Worm (Caenorhabditis elegans) whole organism, L2 larva: ENCODE measurements around the gene R12B2.8.

Experiments
- C34F6.9 ChIP-seq: fragments of 150-350 bp; optimal IDR thresholded peaks from 2 replicates; lab custom pipeline; 2014; ENCODE audit warnings: missing biosample characterization, missing genetic modification characterization
- Y55F3AM.14 ChIP-seq: fragments of 200-800 bp; sonication (Bioruptor generic); optimal IDR thresholded peaks from 2 replicates; lab custom pipeline; 2018; ENCODE audit warnings: mild to moderate bottlenecking, missing genetic modification characterization, missing compliant biosample characterization
- ZK546.5 ChIP-seq: sonication (generic microtip); optimal IDR thresholded peaks from 2 replicates; lab custom pipeline; 2017; ENCODE audit warnings: missing biosample characterization, missing genetic modification characterization
- alr-1 ChIP-seq: fragments of 150-350 bp; optimal IDR thresholded peaks from 2 replicates; lab custom pipeline; 2014; ENCODE audit warnings: missing biosample characterization, missing genetic modification characterization
- aly-2 ChIP-seq: fragments of 150-350 bp; optimal IDR thresholded peaks from 2 replicates; lab custom pipeline; 2014; ENCODE audit warnings: missing biosample characterization, missing genetic modification characterization
- ama-1 ChIP-seq: fragments of 150-350 bp; optimal IDR thresholded peaks from 2 replicates; lab custom pipeline; 2018; ENCODE audit warnings: inconsistent platforms
- blmp-1 ChIP-seq: sonication (generic microtip); optimal IDR thresholded peaks from 2 replicates; lab custom pipeline; 2017; ENCODE audit warnings: missing genetic modification characterization, mild to moderate bottlenecking, missing compliant biosample characterization, antibody characterized with exemption, moderate library complexity; ENCODE audit not compliant: insufficient read depth
- ceh-16 ChIP-seq: fragments of 150-350 bp; optimal IDR thresholded peaks from 2 replicates; lab custom pipeline; 2014; ENCODE audit warnings: missing biosample characterization, missing genetic modification characterization
- ceh-82 ChIP-seq: fragments of 150-350 bp; optimal IDR thresholded peaks from 2 replicates; lab custom pipeline; 2014; ENCODE audit warnings: missing biosample characterization, missing genetic modification characterization
- crh-2 ChIP-seq: sonication (generic microtip); optimal IDR thresholded peaks from 2 replicates; lab custom pipeline; 2017; ENCODE audit warnings: missing biosample characterization, missing genetic modification characterization
- dmd-4 ChIP-seq: sonication (generic microtip); optimal IDR thresholded peaks from 2 replicates; lab custom pipeline; 2017; ENCODE audit warnings: missing biosample characterization, missing genetic modification characterization
- elt-3 ChIP-seq: sonication (generic microtip); optimal IDR thresholded peaks from 2 replicates; lab custom pipeline; 2017; ENCODE audit warnings: missing biosample characterization, missing genetic modification characterization
- fos-1 ChIP-seq: fragments of 150-350 bp; optimal IDR thresholded peaks from 2 replicates; lab custom pipeline; 2014; ENCODE audit warnings: missing biosample characterization, missing genetic modification characterization
- gmeb-1 ChIP-seq: fragments of 150-350 bp; optimal IDR thresholded peaks from 2 replicates; lab custom pipeline; 2014; ENCODE audit warnings: missing biosample characterization, missing genetic modification characterization
- lin-13 ChIP-seq: fragments of 150-350 bp; optimal IDR thresholded peaks from 2 replicates; lab custom pipeline; 2014; ENCODE audit warnings: missing biosample characterization, missing genetic modification reagents, missing genetic modification characterization
- lin-39 ChIP-seq: fragments of 150-350 bp; optimal IDR thresholded peaks from 2 replicates; lab custom pipeline; 2014; ENCODE audit warnings: missing biosample characterization, missing genetic modification reagents, missing genetic modification characterization
- mab-5 ChIP-seq: fragments of 150-350 bp; optimal IDR thresholded peaks from 2 replicates; lab custom pipeline; 2014; ENCODE audit warnings: missing biosample characterization, missing genetic modification characterization
- mbf-1 ChIP-seq: sonication (generic microtip); optimal IDR thresholded peaks from 2 replicates; lab custom pipeline; 2017; ENCODE audit warnings: missing biosample characterization, missing genetic modification characterization
- nhr-10 ChIP-seq: sonication (generic microtip); optimal IDR thresholded peaks from 2 replicates; lab custom pipeline; 2017; ENCODE audit warnings: missing biosample characterization, missing genetic modification characterization
- nhr-11 ChIP-seq: fragments of 150-350 bp; optimal IDR thresholded peaks from 2 replicates; lab custom pipeline; 2014; ENCODE audit warnings: missing biosample characterization, missing genetic modification characterization
- nhr-12 ChIP-seq: fragments of 150-350 bp; optimal IDR thresholded peaks from 2 replicates; lab custom pipeline; 2014; ENCODE audit warnings: missing biosample characterization, missing genetic modification characterization
- nhr-129 ChIP-seq: fragments of 150-350 bp; optimal IDR thresholded peaks from 2 replicates; lab custom pipeline; 2014; ENCODE audit warnings: missing biosample characterization, missing genetic modification characterization
- nhr-21 ChIP-seq: fragments of 150-350 bp; optimal IDR thresholded peaks from 2 replicates; lab custom pipeline; 2014; ENCODE audit warnings: missing biosample characterization, missing genetic modification characterization
- nhr-6 ChIP-seq: fragments of 150-350 bp; optimal IDR thresholded peaks from 2 replicates; lab custom pipeline; 2014; ENCODE audit warnings: missing biosample characterization, missing genetic modification characterization
- nhr-77 ChIP-seq: fragments of 150-350 bp; optimal IDR thresholded peaks from 2 replicates; lab custom pipeline; 2014; ENCODE audit warnings: missing biosample characterization, missing genetic modification characterization
- peb-1 ChIP-seq: fragments of 150-350 bp; optimal IDR thresholded peaks from 2 replicates; lab custom pipeline; 2014; ENCODE audit warnings: missing biosample characterization, missing genetic modification characterization
- sem-4 ChIP-seq: fragments of 150-350 bp; optimal IDR thresholded peaks from 2 replicates; lab custom pipeline; 2014; ENCODE audit warnings: missing biosample characterization, missing genetic modification reagents, missing genetic modification characterization
- skn-1 ChIP-seq: sonication (generic microtip); optimal IDR thresholded peaks from 2 replicates; lab custom pipeline; 2017; ENCODE audit warnings: missing biosample characterization, missing genetic modification characterization
- sma-3 ChIP-seq: sonication (generic microtip); optimal IDR thresholded peaks from 2 replicates; lab custom pipeline; 2016; ENCODE audit warnings: missing genetic modification reagents, missing genetic modification characterization, missing compliant biosample characterization
- sma-9 ChIP-seq, 2 experiments: fragments of 150-350 bp in 1 of 2; sonication (generic microtip) in 1 of 2; optimal IDR thresholded peaks; 2 replicates each; lab custom pipeline; 2014 to 2016; ENCODE audit warnings: missing genetic modification characterization in 2 of 2, mild to moderate bottlenecking in 1 of 2, missing biosample characterization in 1 of 2, missing compliant biosample characterization in 1 of 2, missing genetic modification reagents in 1 of 2, moderate library complexity in 1 of 2
- snpc-4 ChIP-seq: fragments of 150-350 bp; optimal IDR thresholded peaks from 2 replicates; lab custom pipeline; 2014; ENCODE audit warnings: missing biosample characterization, missing genetic modification characterization
- unc-55 ChIP-seq: fragments of 150-350 bp; sonication (generic microtip); optimal IDR thresholded peaks from 3 replicates; lab custom pipeline; 2014; ENCODE audit warnings: missing biosample characterization, missing genetic modification reagents, missing genetic modification characterization
- ztf-1 ChIP-seq: fragments of 200-800 bp; sonication (Bioruptor generic); conservative IDR thresholded peaks from 2 replicates; pipeline ENCODE4 v1.3.6; 2022; ENCODE audit warnings: missing genetic modification characterization, missing compliant biosample characterization
- ztf-11 ChIP-seq: sonication (generic microtip); optimal IDR thresholded peaks from 2 replicates; lab custom pipeline; 2017; ENCODE audit warnings: missing biosample characterization, missing genetic modification characterization
- ztf-4 ChIP-seq: fragments of 150-350 bp; optimal IDR thresholded peaks from 2 replicates; lab custom pipeline; 2014; ENCODE audit warnings: missing biosample characterization, missing genetic modification characterization

R12B2.8 gene

ce11 chrIII:5859008-5859407 is 35.3 kb downstream of the R12B2.8 start, which contains the start of gene dpf-4:
dpf-4 (plus strand) TSS chrIII:5859308.
- no peak for TF ChIP-seq nhr-11
- no peak for TF ChIP-seq blmp-1
- TF ChIP-seq unc-55 (GFP tag; lab: Kevin White, UChicago): no peak
- TF ChIP-seq ceh-82 (tag; lab: Kevin White, UChicago): no peak
- no peak for TF ChIP-seq nhr-12 (tag; lab: Kevin White, UChicago)
- no peak for TF ChIP-seq nhr-77
- no peak for TF ChIP-seq C34F6.9 (tag; lab: Kevin White, UChicago)
- TF ChIP-seq nhr-21: no peak
- TF ChIP-seq ceh-16: no peak
- TF ChIP-seq elt-3 (tag; lab: Kevin White, UChicago): no peak
- TF ChIP-seq aly-2 (tag; lab: Kevin White, UChicago): no peak
- TF ChIP-seq fos-1: no peak
- no peak for TF ChIP-seq ztf-11 (tag; lab: Kevin White, UChicago)
- no peak for TF ChIP-seq nhr-6 (tag; lab: Kevin White, UChicago)
- TF ChIP-seq lin-13 (GFP tag; lab: Kevin White, UChicago): no peak
- no peak for TF ChIP-seq alr-1 (tag; lab: Kevin White, UChicago)
- no peak for TF ChIP-seq sma-9 (GFP tag; optimal IDR thresholded peaks at IDR 0.05; lab: Kevin White, UChicago)
- TF ChIP-seq sma-9 (tag; optimal IDR thresholded peaks at IDR 0.05; lab: Kevin White, UChicago): no peak
- TF ChIP-seq mab-5 (tag; lab: Kevin White, UChicago): no peak
- no peak for TF ChIP-seq lin-39 (tag; lab: Kevin White, UChicago)

ce11 chrIII:5863774-5864173 is 40.1 kb downstream of the R12B2.8 start, which contains the start of gene dnpp-1:
dnpp-1 (minus strand) TSS chrIII:5863803.
- TF ChIP-seq ama-1 (lab: Kevin White, UChicago): no peak
- TF ChIP-seq fos-1: peak; percentile 87
- TF ChIP-seq dmd-4 (tag; lab: Kevin White, UChicago): no peak
- no peak for TF ChIP-seq ceh-82 (tag; lab: Kevin White, UChicago)
- TF ChIP-seq skn-1: peak; percentile 72
- TF ChIP-seq snpc-4 (tag; lab: Kevin White, UChicago): no peak
- TF ChIP-seq gmeb-1 (tag; lab: Kevin White, UChicago): no peak
- no peak for TF ChIP-seq nhr-12 (tag; lab: Kevin White, UChicago)
- peak; percentile 63 for TF ChIP-seq crh-2

DNA sequence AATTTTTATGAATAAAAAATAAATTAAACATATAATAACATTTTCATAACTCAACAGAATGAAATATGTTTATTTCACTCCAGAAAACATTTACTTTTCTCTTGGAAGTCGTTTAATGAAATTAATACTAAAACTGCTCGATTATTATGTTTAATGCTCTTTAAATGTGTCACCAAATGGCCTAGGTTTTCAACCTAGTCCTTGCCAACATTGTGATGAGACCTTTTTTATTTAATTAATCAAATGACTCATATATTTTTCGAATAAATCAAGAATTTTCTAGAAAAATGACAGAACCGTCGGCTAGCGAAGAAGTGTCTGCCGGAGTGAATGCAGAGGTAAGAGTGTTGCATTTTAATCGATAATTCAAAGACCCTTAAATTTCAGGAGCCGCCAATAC is 40.6 kb downstream of the R12B2.8 start, which contains the start of gene rabn-5:
Gene rabn-5, plus strand, starts transcription at position 284 of the 400 bp plus-strand sequence.
- no peak for TF ChIP-seq sma-3 (GFP tag; lab: Kevin White, UChicago)
- TF ChIP-seq elt-3 (tag; lab: Kevin White, UChicago): no peak
- TF ChIP-seq C34F6.9 (tag; lab: Kevin White, UChicago): peak; percentile 53
- TF ChIP-seq sem-4 (tag; lab: Kevin White, UChicago): no peak
- TF ChIP-seq peb-1: no peak
- TF ChIP-seq ztf-4 (tag; lab: Kevin White, UChicago): no peak
- TF ChIP-seq ZK546.5: no peak
- no peak for TF ChIP-seq mab-5 (tag; lab: Kevin White, UChicago)
- no peak for TF ChIP-seq skn-1
- no peak for TF ChIP-seq Y55F3AM.14 (GFP tag; lab: Kevin White, UChicago)
- no peak for TF ChIP-seq dmd-4 (tag; lab: Kevin White, UChicago)
- peak; percentile 57 for TF ChIP-seq fos-1
- no peak for TF ChIP-seq nhr-10 (tag; lab: Kevin White, UChicago)

DNA sequence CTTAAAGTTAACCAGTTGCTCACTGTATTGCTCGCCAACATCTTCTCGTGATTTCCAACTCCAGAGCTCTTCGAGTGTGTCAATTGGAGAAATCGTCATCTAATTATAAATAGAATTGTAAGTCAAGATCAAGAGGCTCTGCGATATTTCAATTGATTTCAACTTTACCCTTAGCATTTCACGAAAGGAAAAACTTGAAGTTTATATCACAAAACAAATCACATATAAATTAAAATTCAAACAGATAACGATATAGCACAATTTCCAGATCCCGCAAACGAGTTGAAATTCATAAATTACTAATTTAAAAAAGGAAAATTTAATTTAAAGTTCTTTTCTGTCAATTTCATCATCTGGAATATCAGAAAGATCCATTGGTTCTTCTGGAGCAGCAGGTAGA is 44.7 kb downstream of the R12B2.8 start, which contains the start of gene eng-1:
Gene eng-1, minus strand, starts transcription at position 101 of the 400 bp plus-strand sequence.
- TF ChIP-seq peb-1 (no peak), sma-9 (GFP tag; optimal IDR thresholded peaks at IDR 0.05; lab: Kevin White, UChicago) (no peak), sma-9 (tag; optimal IDR thresholded peaks at IDR 0.05; lab: Kevin White, UChicago) (no peak), gmeb-1 (tag; lab: Kevin White, UChicago) (no peak), nhr-77 (no peak), nhr-10 (tag; lab: Kevin White, UChicago) (no peak), C34F6.9 (tag; lab: Kevin White, UChicago) (no peak), ceh-16 (no peak)

- TF ChIP-seq nhr-129 (tag; lab: Kevin White, UChicago) (no peak), snpc-4 (tag; lab: Kevin White, UChicago) (no peak), ztf-1 (GFP tag; lab: Robert Waterston, UW) (no peak), fos-1 (no peak), mbf-1 (tag; lab: Kevin White, UChicago) (no peak), nhr-77 (no peak)
Observed at ce11 chrIII:5869429-5869828, 45.7 kb downstream of the R12B2.8 start, which contains the start of gene F01F1.15. F01F1.15 (minus strand) TSS chrIII:5869529.
